Worm (Caenorhabditis elegans) whole organism, L4 larva: Measurements from ENCODE around the gene srz-44.

ENCODE experiments used
- D1046.2 ChIP-seq: fragments of 200-800 bp; sonication (Bioruptor generic); IDR thresholded peaks from 2 replicates; pipeline ENCODE4 v1.3.6; 2022; ENCODE audit warnings: missing genetic modification characterization, missing compliant biosample characterization
- F26F4.8 ChIP-seq: fragments of 200-800 bp; sonication (Bioruptor generic); conservative IDR thresholded peaks from 2 replicates; pipeline ENCODE4 v1.3.6; 2022; ENCODE audit warnings: missing genetic modification characterization, missing compliant biosample characterization
- F49E8.2 ChIP-seq: sonication (generic microtip); optimal IDR thresholded peaks from 2 replicates; lab custom pipeline; 2016; ENCODE audit warnings: missing compliant biosample characterization, mild to moderate bottlenecking, missing genetic modification characterization, borderline replicate concordance
- T20F7.1 ChIP-seq: fragments of 200-800 bp; sonication (Bioruptor generic); optimal IDR thresholded peaks from 2 replicates; lab custom pipeline; 2018; ENCODE audit warnings: mild to moderate bottlenecking, missing genetic modification characterization, missing compliant biosample characterization
- T26A8.4 ChIP-seq: fragments of 200-800 bp; sonication (Bioruptor generic); IDR thresholded peaks from 2 replicates; pipeline ENCODE4 v1.3.6; 2022; ENCODE audit warnings: missing genetic modification characterization, missing compliant biosample characterization
- Y105C5A.15 ChIP-seq: fragments of 200-800 bp; sonication (Bioruptor generic); IDR thresholded peaks from 2 replicates; pipeline ENCODE4 v1.3.6; 2022; ENCODE audit warnings: missing genetic modification characterization, missing compliant biosample characterization
- Y48G9A.11 ChIP-seq: fragments of 200-800 bp; sonication (Bioruptor generic); IDR thresholded peaks from 2 replicates; pipeline ENCODE4 v1.3.6; 2022; ENCODE audit warnings: missing genetic modification reagents, missing genetic modification characterization, missing compliant biosample characterization
- Y5F2A.4 ChIP-seq: fragments of 200-800 bp; sonication (Bioruptor generic); optimal IDR thresholded peaks from 2 replicates; lab custom pipeline; 2018; ENCODE audit warnings: mild to moderate bottlenecking, missing genetic modification characterization, missing compliant biosample characterization
- aha-1 ChIP-seq: fragments of 150-350 bp; peaks from one replicate; lab custom pipeline; 2014; ENCODE audit warnings: missing biosample characterization, missing genetic modification characterization
- ama-1 ChIP-seq: fragments of 150-350 bp; optimal IDR thresholded peaks from 2 replicates; lab custom pipeline; 2014; ENCODE audit warnings: inconsistent platforms, mixed read lengths
- arid-1 ChIP-seq: fragments of 200-800 bp; sonication (Bioruptor generic); conservative IDR thresholded peaks from 2 replicates; pipeline ENCODE4 v1.3.6; 2022; ENCODE audit warnings: missing genetic modification reagents, missing genetic modification characterization, missing compliant biosample characterization
- ceh-28 ChIP-seq: fragments of 150-350 bp; optimal IDR thresholded peaks from 2 replicates; lab custom pipeline; 2014; ENCODE audit warnings: missing biosample characterization, missing genetic modification reagents, missing genetic modification characterization
- ceh-32 ChIP-seq: sonication (generic microtip); optimal IDR thresholded peaks from 2 replicates; lab custom pipeline; 2016; ENCODE audit warnings: mild to moderate bottlenecking, missing genetic modification characterization, missing compliant biosample characterization; ENCODE audit not compliant: poor library complexity
- ces-1 ChIP-seq: fragments of 150-350 bp; sonication (generic microtip); optimal IDR thresholded peaks from 4 replicates; lab custom pipeline; 2014; ENCODE audit warnings: missing biosample characterization, missing genetic modification reagents, missing genetic modification characterization
- cey-2 ChIP-seq: sonication (generic microtip); optimal IDR thresholded peaks from 3 replicates; lab custom pipeline; 2017; ENCODE audit warnings: missing genetic modification characterization, mild to moderate bottlenecking, missing compliant biosample characterization, antibody characterized with exemption, borderline replicate concordance; ENCODE audit not compliant: insufficient read depth
- daf-12 ChIP-seq: fragments of 150-350 bp; optimal IDR thresholded peaks from 2 replicates; lab custom pipeline; 2014; ENCODE audit warnings: missing biosample characterization, missing genetic modification reagents, missing genetic modification characterization
- daf-16 ChIP-seq, 3 experiments: sonication (generic microtip); optimal IDR thresholded peaks; 2 replicates each; lab custom pipeline; 2016 to 2017; ENCODE audit warnings: missing genetic modification characterization in 3 of 3, missing genetic modification reagents in 3 of 3, mild to moderate bottlenecking in 2 of 3, missing compliant biosample characterization in 2 of 3, missing biosample characterization in 1 of 3, moderate library complexity in 1 of 3
- dmd-8 ChIP-seq: fragments of 200-800 bp; sonication (Bioruptor generic); IDR thresholded peaks from 2 replicates; pipeline ENCODE4 v1.3.6; 2022; ENCODE audit warnings: missing genetic modification characterization, missing compliant biosample characterization
- dve-1 ChIP-seq: sonication (generic microtip); optimal IDR thresholded peaks from 2 replicates; lab custom pipeline; 2017; ENCODE audit warnings: antibody characterized with exemption, mild to moderate bottlenecking, missing genetic modification characterization, missing compliant biosample characterization; ENCODE audit not compliant: insufficient read depth
- egl-27 ChIP-seq: sonication (generic microtip); optimal IDR thresholded peaks from 3 replicates; lab custom pipeline; 2017; ENCODE audit warnings: missing biosample characterization, missing genetic modification reagents, missing genetic modification characterization
- hlh-30 ChIP-seq: sonication (generic microtip); optimal IDR thresholded peaks from 2 replicates; lab custom pipeline; 2017; ENCODE audit warnings: antibody characterized with exemption, mild to moderate bottlenecking, missing genetic modification characterization, missing compliant biosample characterization; ENCODE audit not compliant: insufficient read depth
- lim-7 ChIP-seq: fragments of 200-800 bp; sonication (Bioruptor generic); IDR thresholded peaks from 2 replicates; pipeline ENCODE4 v1.3.6; 2022; ENCODE audit warnings: missing genetic modification characterization, missing compliant biosample characterization
- lin-1 ChIP-seq: fragments of 200-800 bp; sonication (Bioruptor generic); IDR thresholded peaks from 2 replicates; pipeline ENCODE4 v1.3.6; 2022; ENCODE audit warnings: missing genetic modification reagents, missing genetic modification characterization, missing compliant biosample characterization
- lin-29 ChIP-seq: fragments of 200-800 bp; sonication (Bioruptor generic); IDR thresholded peaks from 2 replicates; pipeline ENCODE4 v1.3.6; 2022; ENCODE audit warnings: missing genetic modification reagents, missing genetic modification characterization, missing compliant biosample characterization
- lir-3 ChIP-seq: sonication (generic microtip); optimal IDR thresholded peaks from 2 replicates; lab custom pipeline; 2016; ENCODE audit warnings: mild to moderate bottlenecking, missing genetic modification characterization, missing compliant biosample characterization
- lsy-2 ChIP-seq, 2 experiments: fragments of 150-350 bp in 1 of 2; sonication (generic microtip) in 1 of 2; optimal IDR thresholded peaks; 2 replicates each; lab custom pipeline; 2014 to 2017; ENCODE audit warnings: missing biosample characterization in 2 of 2, missing genetic modification characterization in 2 of 2
- madf-5 ChIP-seq, 2 experiments: fragments of 200-800 bp; sonication (Bioruptor generic); IDR thresholded peaks; 2 replicates each; pipeline ENCODE4 v1.3.6; 2022; ENCODE audit warnings: missing compliant biosample characterization in 2 of 2, missing genetic modification characterization in 2 of 2
- mdl-1 ChIP-seq, 2 experiments: fragments of 150-350 bp in 1 of 2; sonication (generic microtip) in 1 of 2; optimal IDR thresholded peaks; 2 replicates each; lab custom pipeline; 2014 to 2017; ENCODE audit warnings: missing biosample characterization in 2 of 2, missing genetic modification characterization in 2 of 2
- mep-1 ChIP-seq: fragments of 150-350 bp; sonication (generic microtip); optimal IDR thresholded peaks from 3 replicates; lab custom pipeline; 2014; ENCODE audit warnings: missing biosample characterization, missing genetic modification characterization
- mes-2 ChIP-seq: sonication (generic microtip); optimal IDR thresholded peaks from 2 replicates; lab custom pipeline; 2016; ENCODE audit warnings: missing genotype, mild to moderate bottlenecking, missing genetic modification characterization, missing compliant biosample characterization; ENCODE audit not compliant: poor library complexity, severe bottlenecking
- nhr-111 ChIP-seq: fragments of 200-800 bp; sonication (Bioruptor generic); optimal IDR thresholded peaks from 2 replicates; lab custom pipeline; 2018; ENCODE audit warnings: mild to moderate bottlenecking, missing genetic modification characterization, missing compliant biosample characterization
- nhr-25 ChIP-seq: sonication (generic microtip); optimal IDR thresholded peaks from 2 replicates; lab custom pipeline; 2017; ENCODE audit warnings: missing genetic modification characterization, mild to moderate bottlenecking, missing compliant biosample characterization, antibody characterized with exemption, moderate library complexity, borderline replicate concordance; ENCODE audit not compliant: insufficient read depth
- nhr-28 ChIP-seq: fragments of 150-350 bp; optimal IDR thresholded peaks from 2 replicates; lab custom pipeline; 2014; ENCODE audit warnings: missing biosample characterization, missing genetic modification characterization
- nhr-6 ChIP-seq: fragments of 150-350 bp; optimal IDR thresholded peaks from 2 replicates; lab custom pipeline; 2014; ENCODE audit warnings: missing biosample characterization, missing genetic modification characterization
- nhr-76 ChIP-seq: fragments of 150-350 bp; optimal IDR thresholded peaks from 2 replicates; lab custom pipeline; 2014; ENCODE audit warnings: missing biosample characterization, missing genetic modification characterization
- pha-4 ChIP-seq, 2 experiments: fragments of 150-350 bp in 1 of 2; fragments of 200-800 bp in 1 of 2; sonication (Bioruptor generic) in 1 of 2; IDR thresholded peaks in 1 of 2; optimal IDR thresholded peaks in 1 of 2; 2 replicates each; pipeline versions ENCODE4 v1.3.6 to Lab custom; 2014 to 2022; ENCODE audit warnings: missing genetic modification characterization in 2 of 2, missing genetic modification reagents in 2 of 2, missing biosample characterization in 1 of 2, missing compliant biosample characterization in 1 of 2
- pqm-1 ChIP-seq: sonication (generic microtip); optimal IDR thresholded peaks from 2 replicates; lab custom pipeline; 2017; ENCODE audit warnings: missing biosample characterization, missing genetic modification characterization
- saeg-2 ChIP-seq: fragments of 200-800 bp; sonication (Bioruptor generic); IDR thresholded peaks from 2 replicates; pipeline ENCODE4 v1.3.6; 2022; ENCODE audit warnings: missing genetic modification reagents, missing genetic modification characterization, missing compliant biosample characterization
- skn-1 ChIP-seq: fragments of 150-350 bp; optimal IDR thresholded peaks from 2 replicates; lab custom pipeline; 2014; ENCODE audit warnings: missing biosample characterization, missing genetic modification characterization
- spr-1 ChIP-seq: sonication (generic microtip); optimal IDR thresholded peaks from 2 replicates; lab custom pipeline; 2016; ENCODE audit warnings: mild to moderate bottlenecking, missing genetic modification characterization, missing compliant biosample characterization
- tra-1 ChIP-seq: fragments of 200-800 bp; sonication (Bioruptor generic); IDR thresholded peaks from 2 replicates; pipeline ENCODE4 v1.3.6; 2022; ENCODE audit warnings: missing genetic modification reagents, missing genetic modification characterization, missing compliant biosample characterization
- zag-1 ChIP-seq: fragments of 150-350 bp; optimal IDR thresholded peaks from 2 replicates; lab custom pipeline; 2014; ENCODE audit warnings: missing biosample characterization, missing genetic modification characterization
- zfp-2 ChIP-seq: sonication (generic microtip); optimal IDR thresholded peaks from 2 replicates; lab custom pipeline; 2016; ENCODE audit warnings: mild to moderate bottlenecking, missing genetic modification characterization, missing compliant biosample characterization
- zfp-3 ChIP-seq: fragments of 200-800 bp; sonication (Bioruptor generic); conservative IDR thresholded peaks from 2 replicates; pipeline ENCODE4 v1.3.6; 2022; ENCODE audit warnings: missing genetic modification reagents, missing genetic modification characterization, missing compliant biosample characterization
- zip-11 ChIP-seq: fragments of 200-800 bp; sonication (Bioruptor generic); IDR thresholded peaks from 2 replicates; pipeline ENCODE4 v1.3.6; 2022; ENCODE audit warnings: missing genetic modification characterization, missing compliant biosample characterization
- zip-2 ChIP-seq: fragments of 150-350 bp; optimal IDR thresholded peaks from 2 replicates; lab custom pipeline; 2014; ENCODE audit warnings: missing biosample characterization, missing genetic modification characterization
- ztf-7 ChIP-seq: fragments of 150-350 bp; optimal IDR thresholded peaks from 2 replicates; lab custom pipeline; 2014; ENCODE audit warnings: missing biosample characterization, missing genetic modification characterization

The srz-44 gene

ce11 chrV:15664053-15664661 is 25.4 kb upstream of the srz-44 start (continued):
- TF ChIP-seq spr-1 (tag; lab: Kevin White, UChicago) (no peak), zip-11 (GFP tag; lab: Robert Waterston, UW) (no peak), mes-2 (peak; percentile 42), lsy-2 (tag; optimal IDR thresholded peaks at IDR 0.05; lab: Kevin White, UChicago) (peak in 1 of 2 experiments; percentile 42), D1046.2 (GFP tag; lab: Robert Waterston, UW) (no peak), zfp-2 (tag; lab: Kevin White, UChicago) (no peak), T20F7.1 (GFP tag; lab: Kevin White, UChicago) (peak; percentile 38), daf-12 (no peak), ceh-28 (tag; lab: Kevin White, UChicago) (no peak), cey-2 (tag; lab: Kevin White, UChicago) (no peak), ces-1 (no peak), Y48G9A.11 (no peak), dmd-8 (no peak), lim-7 (GFP tag; lab: Robert Waterston, UW) (no peak), madf-5 (GFP tag; IDR thresholded peaks at IDR 0.05; lab: Robert Waterston, UW) (no peak), zfp-3 (GFP tag; lab: Robert Waterston, UW) (no peak), zip-2 (tag; lab: Kevin White, UChicago) (no peak), nhr-28 (peak; percentile 96), saeg-2 (GFP tag; lab: Robert Waterston, UW) (no peak), lin-1 (no peak), ama-1 (lab: Kevin White, UChicago) (no peak), nhr-111 (GFP tag; lab: Kevin White, UChicago) (no peak), daf-16 (GFP tag; optimal IDR thresholded peaks at IDR 0.05; lab: Kevin White, UChicago) (no peak), daf-16 (tag; optimal IDR thresholded peaks at IDR 0.05; lab: Kevin White, UChicago) (peak; percentile 30), zag-1 (tag; lab: Kevin White, UChicago) (no peak), arid-1 (GFP tag; lab: Robert Waterston, UW) (no peak), Y105C5A.15 (GFP tag; lab: Robert Waterston, UW) (no peak)

- TF ChIP-seq lir-3 (tag; lab: Kevin White, UChicago), result no peak
- TF ChIP-seq Y5F2A.4 (GFP tag; lab: Kevin White, UChicago), result no peak
- TF ChIP-seq nhr-6, result no peak
- no peak for TF ChIP-seq lin-29
- TF ChIP-seq aha-1, result peak; percentile 80
- peak; percentile 17; the same call in 1 of the 2 replicates for TF ChIP-seq T26A8.4 (GFP tag; lab: Robert Waterston, UW)
- TF ChIP-seq dve-1 (tag; lab: Kevin White, UChicago), result no peak
- TF ChIP-seq zfp-3 (GFP tag; lab: Robert Waterston, UW), result no peak
- 0 out of 2 replicates have a peak, but pooled peaks have one; percentile 32 for TF ChIP-seq tra-1 (GFP tag; lab: Robert Waterston, UW)
These were observed 22.8 kb upstream of the srz-44 start for ce11 chrV:15661580-15661979.

- peak; percentile 94 for TF ChIP-seq nhr-25 (tag; lab: Kevin White, UChicago)
- no peak for TF ChIP-seq mdl-1 (tag; optimal IDR thresholded peaks at IDR 0.05; lab: Kevin White, UChicago)
- no peak for TF ChIP-seq nhr-111 (GFP tag; lab: Kevin White, UChicago)
- no peak for TF ChIP-seq pqm-1 (tag; lab: Kevin White, UChicago)
- TF ChIP-seq nhr-28, result peak; percentile 20
- no peak for TF ChIP-seq skn-1 (tag; lab: Kevin White, UChicago)
- TF ChIP-seq hlh-30 (tag; lab: Kevin White, UChicago), result peak; percentile 55
- no peak for TF ChIP-seq ceh-32 (tag; lab: Kevin White, UChicago)
- no peak for TF ChIP-seq ztf-7 (tag; lab: Kevin White, UChicago)
- TF ChIP-seq F49E8.2, result no peak
- TF ChIP-seq pha-4 (GFP tag; IDR thresholded peaks at IDR 0.05; lab: Robert Waterston, UW), result no peak
- TF ChIP-seq pha-4 (tag; optimal IDR thresholded peaks at IDR 0.05; lab: Kevin White, UChicago), result no peak
- TF ChIP-seq saeg-2 (GFP tag; lab: Robert Waterston, UW), result no peak
- peak; percentile 44 for TF ChIP-seq mep-1 (tag; lab: Kevin White, UChicago)
- no peak for TF ChIP-seq F26F4.8 (GFP tag; lab: Robert Waterston, UW)
- no peak for TF ChIP-seq zfp-2 (tag; lab: Kevin White, UChicago)
- TF ChIP-seq egl-27 (tag; lab: Kevin White, UChicago), result no peak
- no peak for TF ChIP-seq spr-1 (tag; lab: Kevin White, UChicago)
- no peak for TF ChIP-seq nhr-76 (tag; lab: Kevin White, UChicago)
These were observed 22.2 kb upstream of the srz-44 start for ce11 chrV:15661003-15661402.
